Fruit fly (Drosophila melanogaster) whole organism, adult: ENCODE measurements around the gene CG42538.
A peak's percentile ranks its signal among the peaks of the same experiment; 100 is the strongest.

Experiments
- CG11617 ChIP-seq: fragments of 200-800 bp; sonication (Bioruptor generic); optimal IDR thresholded peaks from 2 replicates; lab custom pipeline; 2017; ENCODE audit warnings: mild to moderate bottlenecking, missing biosample characterization, missing genetic modification reagents, missing genetic modification characterization
- CG12768 ChIP-seq: fragments of 200-800 bp; sonication (Bioruptor generic); optimal IDR thresholded peaks from 2 replicates; lab custom pipeline; 2017; ENCODE audit warnings: missing biosample characterization, missing genetic modification characterization, mild to moderate bottlenecking, moderate library complexity, missing genetic modification reagents
- CG14711 ChIP-seq: fragments of 200-800 bp; sonication (Bioruptor generic); optimal IDR thresholded peaks from 2 replicates; lab custom pipeline; 2018; ENCODE audit warnings: missing biosample characterization, mild to moderate bottlenecking, missing genetic modification characterization, moderate library complexity
- CG1620 ChIP-seq: fragments of 200-800 bp; sonication (Bioruptor generic); optimal IDR thresholded peaks from 2 replicates; lab custom pipeline; 2016; ENCODE audit warnings: missing biosample characterization, missing genetic modification characterization
- CG33017 ChIP-seq: fragments of 200-800 bp; sonication (Bioruptor generic); optimal IDR thresholded peaks from 2 replicates; lab custom pipeline; 2018; ENCODE audit warnings: missing biosample characterization, mild to moderate bottlenecking, missing genetic modification characterization, moderate library complexity
- CG5204 ChIP-seq: fragments of 200-800 bp; sonication (Bioruptor generic); optimal IDR thresholded peaks from 2 replicates; lab custom pipeline; 2016; ENCODE audit warnings: missing biosample characterization, missing genetic modification characterization
- CG7045 ChIP-seq: fragments of 200-800 bp; sonication (Bioruptor generic); optimal IDR thresholded peaks from 2 replicates; lab custom pipeline; 2017; ENCODE audit warnings: missing biosample characterization, mild to moderate bottlenecking, missing genetic modification characterization
- CG7101 ChIP-seq: fragments of 200-800 bp; sonication (Bioruptor generic); optimal IDR thresholded peaks from 2 replicates; lab custom pipeline; 2018; ENCODE audit warnings: missing biosample characterization, mild to moderate bottlenecking, missing genetic modification characterization, moderate library complexity
- Clk ChIP-seq: fragments of 200-800 bp; sonication (Bioruptor generic); optimal IDR thresholded peaks from 2 replicates; lab custom pipeline; 2017; ENCODE audit warnings: missing biosample characterization, missing genetic modification characterization
- Crg-1 ChIP-seq: fragments of 200-800 bp; sonication (Bioruptor generic); optimal IDR thresholded peaks from 2 replicates; lab custom pipeline; 2016; ENCODE audit warnings: missing biosample characterization, missing genetic modification characterization
- Hr96 ChIP-seq: fragments of 200-800 bp; sonication (Bioruptor generic); optimal IDR thresholded peaks from 2 replicates; lab custom pipeline; 2016; ENCODE audit warnings: missing biosample characterization, missing genetic modification characterization
- Mnt ChIP-seq: fragments of 200-800 bp; sonication (Bioruptor generic); optimal IDR thresholded peaks from 2 replicates; lab custom pipeline; 2016; ENCODE audit warnings: missing biosample characterization, mild to moderate bottlenecking, missing genetic modification characterization
- bab1 ChIP-seq: fragments of 200-800 bp; sonication (Bioruptor generic); optimal IDR thresholded peaks from 3 replicates; lab custom pipeline; 2019; ENCODE audit warnings: missing biosample characterization, mild to moderate bottlenecking, missing genetic modification characterization, moderate library complexity
- cic ChIP-seq: fragments of 200-800 bp; sonication (Bioruptor generic); optimal IDR thresholded peaks from 2 replicates; lab custom pipeline; 2017; ENCODE audit warnings: missing biosample characterization, mild to moderate bottlenecking, missing genetic modification characterization, moderate library complexity
- cnc ChIP-seq, 2 experiments: fragments of >200 bp; optimal IDR thresholded peaks; 2 replicates each; lab custom pipeline; 2017
- kay ChIP-seq: fragments of 200-800 bp; sonication (Bioruptor generic); peaks from one replicate; lab custom pipeline; 2016; ENCODE audit warnings: missing biosample characterization, missing genetic modification characterization, borderline replicate concordance
- ovo ChIP-seq: fragments of 200-800 bp; sonication (Bioruptor generic); optimal IDR thresholded peaks from 2 replicates; lab custom pipeline; 2016; ENCODE audit warnings: missing biosample characterization, missing genetic modification characterization
- pad ChIP-seq: fragments of 200-800 bp; sonication (Bioruptor generic); optimal IDR thresholded peaks from 3 replicates; lab custom pipeline; 2017; ENCODE audit warnings: missing biosample characterization, missing genetic modification characterization, mild to moderate bottlenecking, moderate library complexity, missing genetic modification reagents
- tj ChIP-seq: fragments of 200-800 bp; sonication (Bioruptor generic); optimal IDR thresholded peaks from 3 replicates; lab custom pipeline; 2017; ENCODE audit warnings: missing biosample characterization, mild to moderate bottlenecking, missing genetic modification characterization, moderate library complexity
- toe ChIP-seq: fragments of 200-800 bp; sonication (Bioruptor generic); optimal IDR thresholded peaks from 2 replicates; lab custom pipeline; 2016; ENCODE audit warnings: missing biosample characterization, missing genetic modification characterization

CG42538 gene

DNA sequence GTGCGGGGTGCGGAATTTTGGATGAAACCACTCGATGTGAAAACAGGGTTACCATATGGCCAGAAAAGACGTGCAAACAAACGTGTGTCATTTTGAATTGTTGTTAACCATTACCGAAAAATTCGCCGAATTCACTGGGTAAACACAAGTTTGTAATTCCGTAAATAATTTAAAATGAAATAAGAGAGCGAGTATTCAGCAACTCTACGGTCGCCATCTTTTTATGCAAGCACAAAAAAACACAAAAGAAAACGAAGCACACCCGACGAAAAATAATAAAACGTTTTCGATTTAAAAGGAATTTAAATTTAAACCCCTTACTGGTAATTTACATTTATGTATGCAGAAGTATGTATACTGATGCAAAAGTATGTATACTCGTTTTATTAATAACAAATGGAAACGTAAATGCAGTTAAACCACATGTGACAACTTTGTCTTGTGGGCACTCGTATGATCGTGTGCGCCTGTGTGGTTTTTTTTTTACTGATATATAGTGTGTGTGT is 11.6 kb downstream of the CG42538 start:
- TF ChIP-seq CG7101 (tag; lab: Kevin White, UChicago) (peak; percentile 96), bab1 (peak; percentile 98), Mnt (GFP tag; lab: Kevin White, UChicago) (peak; percentile 75), pad (GFP tag; lab: Kevin White, UChicago) (peak; percentile 77), CG7045 (peak; percentile 89), CG12768 (peak; percentile 89), cic (no peak), toe (GFP tag; lab: Kevin White, UChicago) (peak; percentile 42), kay (GFP tag; lab: Kevin White, UChicago) (peak; percentile 91), Clk (GFP tag; lab: Kevin White, UChicago) (peak; percentile 81), CG14711 (peak; percentile 98), CG11617 (GFP tag; lab: Kevin White, UChicago) (peak; percentile 89), CG33017 (tag; lab: Kevin White, UChicago) (peak; percentile 97), Hr96 (GFP tag; lab: Kevin White, UChicago) (peak; percentile 66), cnc (optimal IDR thresholded peaks at IDR 0.05; lab: Kevin White, UChicago) (no peak), tj (GFP tag; lab: Kevin White, UChicago) (peak; percentile 58), CG5204 (peak; percentile 88), Crg-1 (peak; percentile 30), CG1620 (peak; percentile 67), ovo (GFP tag; lab: Kevin White, UChicago) (peak; percentile 54)

DNA sequence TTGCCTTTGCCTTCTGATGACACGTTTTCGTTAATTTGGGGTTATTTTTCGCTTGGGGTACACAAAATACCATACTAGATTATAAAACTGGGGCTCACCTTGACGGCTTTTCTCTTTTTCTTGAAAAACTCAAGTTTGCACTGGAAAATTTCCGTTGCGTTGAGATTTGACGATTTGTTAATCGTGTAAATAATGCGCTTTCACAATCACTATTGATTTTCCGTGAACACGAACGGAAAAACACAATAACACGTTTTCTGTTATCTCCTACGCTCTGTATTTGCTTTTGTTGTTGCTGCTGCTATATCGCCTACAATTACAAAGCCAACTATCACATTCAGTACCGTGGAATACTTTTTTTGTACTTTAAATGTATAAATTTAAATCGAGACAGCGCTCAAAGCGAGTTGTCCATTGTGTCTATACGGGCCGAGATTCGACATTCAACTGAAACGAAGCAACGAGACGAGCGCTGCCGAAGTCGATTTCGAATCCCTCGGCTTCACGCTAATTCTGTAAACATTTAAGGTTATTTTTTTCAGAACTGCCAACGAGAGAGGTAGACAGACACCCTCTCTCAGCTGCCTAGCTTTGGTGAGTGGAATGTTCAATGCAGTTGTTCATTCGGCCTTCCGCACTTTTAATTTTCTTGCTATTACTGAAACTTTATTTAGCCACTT is 12.2 kb downstream of the CG42538 start:
- TF ChIP-seq kay (GFP tag; lab: Kevin White, UChicago), result peak; percentile 93
- TF ChIP-seq Hr96 (GFP tag; lab: Kevin White, UChicago), result peak; percentile 49
- TF ChIP-seq toe (GFP tag; lab: Kevin White, UChicago), result peak; percentile 36
- TF ChIP-seq CG5204, result no peak
- TF ChIP-seq pad (GFP tag; lab: Kevin White, UChicago), result no peak
- TF ChIP-seq CG12768, result peak; percentile 76
- peak; percentile 11 for TF ChIP-seq CG1620
- TF ChIP-seq CG11617 (GFP tag; lab: Kevin White, UChicago), result peak; percentile 7
- TF ChIP-seq Clk (GFP tag; lab: Kevin White, UChicago), result no peak
- TF ChIP-seq CG7045, result no peak
- peak; percentile 30 for TF ChIP-seq bab1
- TF ChIP-seq tj (GFP tag; lab: Kevin White, UChicago), result no peak
- peak; percentile 97 for TF ChIP-seq cic
- TF ChIP-seq ovo (GFP tag; lab: Kevin White, UChicago), result peak; percentile 42
- TF ChIP-seq Mnt (GFP tag; lab: Kevin White, UChicago), result peak; percentile 73
- peak; percentile 60 for TF ChIP-seq Crg-1
- peak; percentile 49 for TF ChIP-seq CG7101 (tag; lab: Kevin White, UChicago)
- peak; percentile 72 for TF ChIP-seq CG33017 (tag; lab: Kevin White, UChicago)
- no peak for TF ChIP-seq cnc (optimal IDR thresholded peaks at IDR 0.05; lab: Kevin White, UChicago)
- peak; percentile 28 for TF ChIP-seq CG14711

DNA sequence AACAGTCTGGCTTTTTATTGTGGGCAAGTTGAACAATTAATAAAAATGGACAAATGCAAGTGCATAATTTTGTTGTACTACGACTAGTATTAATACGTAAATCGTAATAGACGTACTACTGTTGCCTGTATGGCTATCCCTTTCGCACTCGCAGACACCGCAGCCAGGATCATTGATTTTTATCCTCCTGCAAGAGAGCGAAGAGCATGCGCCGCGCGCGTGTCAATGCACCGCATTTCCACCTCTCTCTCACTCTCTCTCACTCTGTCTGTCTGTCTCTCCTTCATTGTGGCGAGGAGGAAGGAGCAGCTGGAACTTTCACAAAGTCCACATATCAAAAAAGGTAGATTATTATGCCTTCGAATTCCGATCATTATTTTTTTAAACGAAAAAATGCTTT is 12.8 kb downstream of the CG42538 start:
- TF ChIP-seq CG12768 (no peak), CG7101 (tag; lab: Kevin White, UChicago) (no peak), kay (GFP tag; lab: Kevin White, UChicago) (no peak), CG33017 (tag; lab: Kevin White, UChicago) (no peak), CG1620 (no peak), ovo (GFP tag; lab: Kevin White, UChicago) (no peak), toe (GFP tag; lab: Kevin White, UChicago) (no peak), pad (GFP tag; lab: Kevin White, UChicago) (no peak)

DNA sequence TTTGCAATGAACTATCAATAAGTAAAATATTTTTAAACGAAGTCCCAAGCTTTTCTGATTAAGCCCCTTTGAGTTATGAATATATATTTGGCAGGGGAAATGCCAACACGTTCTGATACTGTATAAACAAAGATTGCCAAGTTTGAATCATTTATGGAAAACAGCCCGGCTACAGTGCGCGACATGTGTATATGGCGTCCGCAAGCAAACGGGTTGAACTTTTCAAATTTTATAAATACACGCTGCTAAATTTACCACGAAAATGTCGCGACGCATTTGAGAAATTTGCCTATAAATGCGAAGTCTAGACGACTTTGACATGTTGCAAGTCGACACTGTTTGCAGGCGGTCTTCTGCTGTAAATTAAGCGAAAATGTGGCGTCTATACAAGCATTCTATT is 13.8 kb downstream of the CG42538 start:
- TF ChIP-seq CG7101 (tag; lab: Kevin White, UChicago), result peak; percentile 37
- no peak for TF ChIP-seq cic
- TF ChIP-seq Mnt (GFP tag; lab: Kevin White, UChicago), result peak; percentile 4
- no peak for TF ChIP-seq CG1620
- peak; percentile 36 for TF ChIP-seq tj (GFP tag; lab: Kevin White, UChicago)
- peak; percentile 56 for TF ChIP-seq kay (GFP tag; lab: Kevin White, UChicago)
- TF ChIP-seq cnc (optimal IDR thresholded peaks at IDR 0.05; lab: Kevin White, UChicago), result no peak
- TF ChIP-seq Clk (GFP tag; lab: Kevin White, UChicago), result peak; percentile 27
- TF ChIP-seq CG14711, result no peak
- TF ChIP-seq CG7045, result peak; percentile 49
- TF ChIP-seq CG33017 (tag; lab: Kevin White, UChicago), result peak; percentile 17
- peak; percentile 5 for TF ChIP-seq CG11617 (GFP tag; lab: Kevin White, UChicago)
- TF ChIP-seq bab1, result peak; percentile 49
- TF ChIP-seq Crg-1, result no peak
- TF ChIP-seq CG12768, result peak; percentile 64
- TF ChIP-seq CG5204, result no peak
- TF ChIP-seq Hr96 (GFP tag; lab: Kevin White, UChicago), result no peak
- no peak for TF ChIP-seq toe (GFP tag; lab: Kevin White, UChicago)
- peak; percentile 68 for TF ChIP-seq pad (GFP tag; lab: Kevin White, UChicago)
- no peak for TF ChIP-seq ovo (GFP tag; lab: Kevin White, UChicago)

DNA sequence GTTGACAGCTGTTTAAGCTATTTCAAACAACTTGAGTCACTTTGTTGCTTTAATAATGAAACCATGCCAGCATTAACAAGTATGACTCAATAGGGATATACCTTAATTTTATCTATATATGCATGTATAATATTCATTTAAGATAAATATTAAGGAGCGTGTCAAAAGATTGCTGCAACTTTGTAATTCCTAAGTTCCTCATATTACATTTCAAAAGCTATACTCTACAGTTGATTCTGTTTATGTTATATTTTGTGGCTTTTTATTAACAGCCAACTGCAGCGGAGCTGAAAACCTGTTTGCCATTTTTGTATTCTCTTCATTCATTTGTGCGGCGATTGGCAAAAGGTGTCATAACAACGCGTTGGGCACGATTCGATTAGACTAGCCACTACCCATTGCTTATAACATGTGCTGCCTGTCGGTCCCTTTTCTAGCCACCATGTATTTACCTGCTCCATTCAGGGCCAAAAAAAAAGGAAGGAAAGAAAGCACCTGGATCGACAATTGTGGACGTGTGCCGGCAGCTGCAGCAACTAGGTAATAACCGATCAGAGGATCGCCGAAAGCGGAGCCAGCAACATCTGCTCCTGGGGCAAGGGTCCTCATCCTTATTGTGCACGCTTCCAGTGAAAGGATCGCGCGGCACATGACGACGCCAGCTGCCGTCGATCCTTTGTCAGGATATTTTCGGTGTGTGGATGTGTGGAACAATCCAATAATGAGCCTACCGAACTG is 14.6 kb downstream of the CG42538 start:
- TF ChIP-seq bab1 (no peak), tj (GFP tag; lab: Kevin White, UChicago) (no peak), Crg-1 (no peak), ovo (GFP tag; lab: Kevin White, UChicago) (no peak), CG14711 (no peak)
